Fruit fly (Drosophila melanogaster): ENCODE measurements around the gene CG5151.

DNA sequence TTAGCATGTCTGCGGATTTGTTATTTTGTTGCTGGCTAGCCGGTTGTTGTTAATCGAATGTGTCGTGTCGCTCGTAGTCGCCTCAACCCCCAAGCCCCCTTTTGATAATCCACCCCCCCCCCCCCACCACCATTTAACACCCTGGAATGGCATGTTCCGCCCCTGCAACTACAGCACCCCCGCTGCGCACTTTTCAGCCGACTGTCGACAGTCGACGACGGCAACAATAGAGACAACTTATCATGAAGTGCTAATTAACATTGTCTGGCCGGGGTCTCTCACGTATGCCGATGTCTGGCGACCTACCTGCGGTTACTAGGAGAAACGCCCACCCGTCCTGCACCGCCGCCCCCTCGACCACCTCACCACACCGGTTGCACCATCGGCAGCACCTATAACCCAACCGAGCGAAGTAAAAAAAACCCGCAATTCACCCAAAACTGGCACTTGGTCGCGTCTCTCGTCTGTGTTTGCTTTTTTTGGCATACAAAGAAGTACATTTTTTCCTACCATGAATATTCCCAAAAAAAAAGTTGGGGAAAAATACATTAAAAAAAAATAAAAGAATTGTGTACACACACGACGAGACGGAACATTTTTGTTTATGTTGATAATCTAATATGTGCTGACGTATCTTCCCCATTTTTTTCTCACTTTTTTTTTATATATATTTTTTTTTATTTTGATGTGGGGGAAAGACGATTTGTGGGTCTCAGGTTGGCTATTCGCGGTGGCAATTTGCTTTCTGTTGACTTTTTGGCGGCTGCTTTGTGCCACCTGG is 1.9 kb upstream of the CG5151 start:
- TF ChIP-seq h (optimal IDR thresholded peaks at IDR 0.05) (no peak), psq (optimal IDR thresholded peaks at IDR 0.05) (no peak), insv (optimal IDR thresholded peaks at IDR 0.05) (no peak), ttk (optimal IDR thresholded peaks at IDR 0.05) (no peak)

Data from Kc167 (cell line).